Worm (Caenorhabditis elegans) whole organism, young adult: ENCODE measurements around the gene msp-58.

Experiments used
- F22D6.2 ChIP-seq: sonication (generic microtip); optimal IDR thresholded peaks from 2 replicates; lab custom pipeline; 2016; ENCODE audit warnings: mild to moderate bottlenecking, missing genetic modification characterization, missing compliant biosample characterization
- Y95B8A.8 ChIP-seq: fragments of 200-800 bp; sonication (Bioruptor generic); IDR thresholded peaks from 2 replicates; pipeline ENCODE4 v1.3.6; 2022; ENCODE audit warnings: missing genetic modification reagents, missing genetic modification characterization, missing compliant biosample characterization
- ama-1 ChIP-seq, 3 experiments: fragments of 150-350 bp in 1 of 3; sonication (generic microtip) in 2 of 3; optimal IDR thresholded peaks; 2 replicates each; lab custom pipeline; 2014 to 2018; ENCODE audit warnings: missing biosample characterization in 2 of 3, missing genetic modification characterization in 2 of 3, missing genetic modification reagents in 2 of 3
- aptf-2 ChIP-seq: fragments of 200-800 bp; sonication (Bioruptor generic); conservative IDR thresholded peaks from 2 replicates; pipeline ENCODE4 v1.3.6; 2022; ENCODE audit warnings: missing genetic modification reagents, missing genetic modification characterization, missing compliant biosample characterization
- aptf-3 ChIP-seq: fragments of 200-800 bp; sonication (Bioruptor generic); IDR thresholded peaks from 2 replicates; pipeline ENCODE4 v1.3.6; 2022; ENCODE audit warnings: missing genetic modification characterization, missing compliant biosample characterization
- bed-2 ChIP-seq: fragments of 200-800 bp; sonication (Bioruptor generic); IDR thresholded peaks from 2 replicates; pipeline ENCODE4 v1.3.6; 2022; ENCODE audit warnings: missing genetic modification reagents, missing genetic modification characterization, missing compliant biosample characterization
- gei-17 ChIP-seq: fragments of 200-800 bp; sonication (Bioruptor generic); optimal IDR thresholded peaks from 2 replicates; lab custom pipeline; 2018; ENCODE audit warnings: mild to moderate bottlenecking, missing genetic modification characterization, missing compliant biosample characterization
- hmg-20 ChIP-seq: fragments of 200-800 bp; sonication (Bioruptor generic); IDR thresholded peaks from 2 replicates; pipeline ENCODE4 v1.3.6; 2022; ENCODE audit warnings: missing genetic modification reagents, missing genetic modification characterization, missing compliant biosample characterization
- pha-4 ChIP-seq: fragments of 150-350 bp; sonication (generic microtip); optimal IDR thresholded peaks from 2 replicates; lab custom pipeline; 2014; ENCODE audit warnings: missing biosample characterization, missing genetic modification reagents, missing genetic modification characterization
- rcor-1 ChIP-seq: fragments of 200-800 bp; sonication (Bioruptor generic); IDR thresholded peaks from 2 replicates; pipeline ENCODE4 v1.3.6; 2022; ENCODE audit warnings: missing genetic modification reagents, missing genetic modification characterization, missing compliant biosample characterization
- sea-2 ChIP-seq: fragments of 200-800 bp; sonication (Bioruptor generic); IDR thresholded peaks from 2 replicates; pipeline ENCODE4 v1.3.6; 2022; ENCODE audit warnings: missing genetic modification characterization, missing compliant biosample characterization
- unc-130 ChIP-seq: sonication (generic microtip); optimal IDR thresholded peaks from 2 replicates; lab custom pipeline; 2016; ENCODE audit warnings: missing genetic modification reagents, missing genetic modification characterization, missing compliant biosample characterization
- xnd-1 ChIP-seq: sonication (generic microtip); optimal IDR thresholded peaks from 2 replicates; lab custom pipeline; 2016; ENCODE audit warnings: missing genotype, missing genetic modification reagents, missing genetic modification characterization, missing compliant biosample characterization
- ztf-28 ChIP-seq: fragments of 200-800 bp; sonication (Bioruptor generic); IDR thresholded peaks from 2 replicates; pipeline ENCODE4 v1.3.6; 2022; ENCODE audit warnings: missing genetic modification reagents, missing genetic modification characterization, missing compliant biosample characterization

- TF ChIP-seq xnd-1 (tag; lab: Kevin White, UChicago) = no peak
- no peak for TF ChIP-seq F22D6.2 (tag; lab: Kevin White, UChicago)
- no peak for TF ChIP-seq sea-2 (GFP tag; lab: Robert Waterston, UW)
- no peak for TF ChIP-seq hmg-20 (GFP tag; lab: Robert Waterston, UW)
- no peak for TF ChIP-seq bed-2 (GFP tag; lab: Robert Waterston, UW)
- no peak for TF ChIP-seq gei-17 (GFP tag; lab: Kevin White, UChicago)
- TF ChIP-seq aptf-3 (GFP tag; lab: Robert Waterston, UW) = no peak
- no peak for TF ChIP-seq aptf-2 (GFP tag; lab: Robert Waterston, UW)
- no peak for TF ChIP-seq unc-130
- TF ChIP-seq Y95B8A.8 (GFP tag; lab: Robert Waterston, UW) = no peak
- TF ChIP-seq pha-4 (tag; lab: Kevin White, UChicago) = no peak
- no peak for TF ChIP-seq ztf-28
- no peak for TF ChIP-seq rcor-1 (GFP tag; lab: Robert Waterston, UW)
- no peak for TF ChIP-seq ama-1 (optimal IDR thresholded peaks at IDR 0.05; lab: Kevin White, UChicago)
- TF ChIP-seq ama-1 (GFP tag; optimal IDR thresholded peaks at IDR 0.05; lab: Kevin White, UChicago) = no peak
These were observed 46.2 kb downstream of the msp-58 start for ce11 chrIV:5354564-5354963.
